Fruit fly (Drosophila melanogaster) whole organism, prepupa: Measurements from ENCODE around the gene CG12766.
A peak's percentile ranks its signal among the peaks of the same experiment; 100 is the strongest.

Experiments used
- CG10631 ChIP-seq: fragments of 200-800 bp; sonication (Bioruptor generic); optimal IDR thresholded peaks from 2 replicates; lab custom pipeline; 2016; ENCODE audit warnings: missing biosample characterization, missing genetic modification characterization
- CG10669 ChIP-seq: fragments of 200-800 bp; sonication (Bioruptor generic); optimal IDR thresholded peaks from 3 replicates; lab custom pipeline; 2018; ENCODE audit warnings: missing biosample characterization, mild to moderate bottlenecking, missing genetic modification characterization, moderate library complexity
- CG11294 ChIP-seq: fragments of 200-800 bp; sonication (Bioruptor generic); IDR thresholded peaks from 2 replicates; pipeline ENCODE4 v1.3.6; 2022; ENCODE audit warnings: missing biosample characterization, missing genetic modification characterization
- CG11762 ChIP-seq: fragments of 200-800 bp; sonication (Bioruptor generic); optimal IDR thresholded peaks from 3 replicates; lab custom pipeline; 2016; ENCODE audit warnings: missing biosample characterization, missing genetic modification characterization; ENCODE audit not compliant: insufficient read depth
- CG11902 ChIP-seq: fragments of 200-800 bp; sonication (Bioruptor generic); optimal IDR thresholded peaks from 3 replicates; lab custom pipeline; 2016; ENCODE audit warnings: missing biosample characterization, missing genetic modification characterization
- CG15336 ChIP-seq: fragments of 200-800 bp; sonication (Bioruptor generic); IDR thresholded peaks from 2 replicates; pipeline ENCODE4 v1.3.6; 2022; ENCODE audit warnings: missing biosample characterization, missing genetic modification characterization
- CG1621 ChIP-seq: fragments of 200-800 bp; sonication (Bioruptor generic); optimal IDR thresholded peaks from 3 replicates; lab custom pipeline; 2018; ENCODE audit warnings: missing biosample characterization, mild to moderate bottlenecking, missing genetic modification characterization
- CG16779 ChIP-seq: fragments of 200-800 bp; sonication (Bioruptor generic); optimal IDR thresholded peaks from 3 replicates; lab custom pipeline; 2017; ENCODE audit warnings: missing biosample characterization, mild to moderate bottlenecking, missing genetic modification characterization
- CG31627 ChIP-seq: fragments of 200-800 bp; sonication (Bioruptor generic); optimal IDR thresholded peaks from 3 replicates; lab custom pipeline; 2016; ENCODE audit warnings: missing biosample characterization, missing genetic modification characterization
- CG32006 ChIP-seq: fragments of 200-800 bp; sonication (Bioruptor generic); optimal IDR thresholded peaks from 3 replicates; lab custom pipeline; 2017; ENCODE audit warnings: missing biosample characterization, mild to moderate bottlenecking, missing genetic modification characterization
- CG6163 ChIP-seq: fragments of 200-800 bp; sonication (Bioruptor generic); IDR thresholded peaks from 3 replicates; pipeline ENCODE4 v1.3.6; 2022; ENCODE audit warnings: missing biosample characterization, missing genetic modification characterization
- CG6276 ChIP-seq: fragments of 200-800 bp; sonication (Bioruptor generic); optimal IDR thresholded peaks from 2 replicates; lab custom pipeline; 2017; ENCODE audit warnings: missing biosample characterization, mild to moderate bottlenecking, missing genetic modification characterization
- CG6792 ChIP-seq: fragments of 200-800 bp; sonication (Bioruptor generic); optimal IDR thresholded peaks from 3 replicates; lab custom pipeline; 2016; ENCODE audit warnings: missing biosample characterization, missing genetic modification characterization
- CG6808 ChIP-seq: fragments of 200-800 bp; sonication (Bioruptor generic); optimal IDR thresholded peaks from 3 replicates; lab custom pipeline; 2017; ENCODE audit warnings: missing biosample characterization, missing genetic modification characterization, mild to moderate bottlenecking, moderate library complexity, missing genetic modification reagents
- CG7368 ChIP-seq: fragments of 200-800 bp; sonication (Bioruptor generic); optimal IDR thresholded peaks from 3 replicates; lab custom pipeline; 2016; ENCODE audit warnings: missing biosample characterization, missing genetic modification characterization
- CG8119 ChIP-seq: fragments of 200-800 bp; sonication (Bioruptor generic); IDR thresholded peaks from 3 replicates; pipeline ENCODE4 v1.3.6; 2022; ENCODE audit warnings: missing biosample characterization, missing genetic modification characterization
- CG8319 ChIP-seq: fragments of 200-800 bp; sonication (Bioruptor generic); optimal IDR thresholded peaks from 3 replicates; lab custom pipeline; 2016; ENCODE audit warnings: missing biosample characterization, missing genetic modification characterization
- Eip75B ChIP-seq: fragments of 200-800 bp; sonication (Bioruptor generic); optimal IDR thresholded peaks from 3 replicates; lab custom pipeline; 2016; ENCODE audit warnings: missing biosample characterization, missing genetic modification characterization
- Eip78C ChIP-seq: fragments of 200-800 bp; sonication (Bioruptor generic); peaks from one replicate; lab custom pipeline; 2016; ENCODE audit warnings: missing biosample characterization, missing genetic modification characterization
- Eip93F ChIP-seq: fragments of 200-800 bp; sonication (Bioruptor generic); optimal IDR thresholded peaks from 2 replicates; lab custom pipeline; 2016; ENCODE audit warnings: missing biosample characterization, mild to moderate bottlenecking, missing genetic modification characterization
- Ets21C ChIP-seq: fragments of 200-800 bp; sonication (Bioruptor generic); optimal IDR thresholded peaks from 3 replicates; lab custom pipeline; 2016; ENCODE audit warnings: missing biosample characterization, missing genetic modification characterization
- Ets96B ChIP-seq: fragments of 200-800 bp; optimal IDR thresholded peaks from 2 replicates; lab custom pipeline; 2019; ENCODE audit warnings: missing biosample characterization, mild to moderate bottlenecking, missing genetic modification characterization, moderate library complexity
- Gug ChIP-seq: fragments of 200-800 bp; sonication (Bioruptor generic); IDR thresholded peaks from 2 replicates; pipeline ENCODE4 v1.3.6; 2022; ENCODE audit warnings: missing biosample characterization, missing genetic modification characterization
- Hr38 ChIP-seq: sonication (Bioruptor generic); optimal IDR thresholded peaks from 2 replicates; lab custom pipeline; 2016; ENCODE audit warnings: missing biosample characterization, missing genetic modification characterization
- Hr39 ChIP-seq: fragments of 200-800 bp; sonication (Bioruptor generic); optimal IDR thresholded peaks from 2 replicates; lab custom pipeline; 2016; ENCODE audit warnings: missing biosample characterization, missing genetic modification characterization
- Hr4 ChIP-seq: fragments of 200-800 bp; sonication (Bioruptor generic); optimal IDR thresholded peaks from 3 replicates; lab custom pipeline; 2016; ENCODE audit warnings: missing biosample characterization, missing genetic modification characterization
- OdsH ChIP-seq: fragments of 200-800 bp; sonication (Bioruptor generic); optimal IDR thresholded peaks from 3 replicates; lab custom pipeline; 2016; ENCODE audit warnings: missing biosample characterization, missing genetic modification characterization
- Smox ChIP-seq: fragments of 200-800 bp; sonication (Bioruptor generic); optimal IDR thresholded peaks from 3 replicates; lab custom pipeline; 2016; ENCODE audit warnings: missing biosample characterization, missing genetic modification characterization
- Sox102F ChIP-seq: fragments of 200-800 bp; sonication (Bioruptor generic); optimal IDR thresholded peaks from 2 replicates; lab custom pipeline; 2016; ENCODE audit warnings: missing biosample characterization, mild to moderate bottlenecking, missing genetic modification characterization
- Sox14 ChIP-seq: fragments of 200-800 bp; sonication (Bioruptor generic); optimal IDR thresholded peaks from 3 replicates; lab custom pipeline; 2016; ENCODE audit warnings: missing biosample characterization, missing genetic modification characterization
- Sox15 ChIP-seq: fragments of 200-800 bp; sonication (Bioruptor generic); optimal IDR thresholded peaks from 3 replicates; lab custom pipeline; 2016; ENCODE audit warnings: missing biosample characterization, missing genetic modification characterization
- achi ChIP-seq: fragments of 200-800 bp; sonication (Bioruptor generic); optimal IDR thresholded peaks from 3 replicates; lab custom pipeline; 2016; ENCODE audit warnings: missing biosample characterization, missing genetic modification characterization
- acj6 ChIP-seq: fragments of 200-800 bp; sonication (Bioruptor generic); optimal IDR thresholded peaks from 3 replicates; lab custom pipeline; 2016; ENCODE audit warnings: missing biosample characterization, missing genetic modification characterization
- cyc ChIP-seq: fragments of 200-800 bp; sonication (Bioruptor generic); optimal IDR thresholded peaks from 3 replicates; lab custom pipeline; 2016; ENCODE audit warnings: missing biosample characterization, missing genetic modification characterization
- eg ChIP-seq: fragments of 200-800 bp; sonication (Bioruptor generic); IDR thresholded peaks from 3 replicates; pipeline ENCODE4 v1.3.6; 2022; ENCODE audit warnings: missing biosample characterization, missing genetic modification characterization
- esn ChIP-seq: fragments of 200-800 bp; sonication (Bioruptor generic); optimal IDR thresholded peaks from 2 replicates; lab custom pipeline; 2016; ENCODE audit warnings: missing biosample characterization, mild to moderate bottlenecking, missing genetic modification characterization, moderate library complexity
- fd59A ChIP-seq: fragments of 200-800 bp; sonication (Bioruptor generic); optimal IDR thresholded peaks from 2 replicates; lab custom pipeline; 2017; ENCODE audit warnings: missing biosample characterization, mild to moderate bottlenecking, missing genetic modification characterization, missing genetic modification reagents
- fd85E ChIP-seq: fragments of 200-800 bp; sonication (Bioruptor generic); optimal IDR thresholded peaks from 3 replicates; lab custom pipeline; 2016; ENCODE audit warnings: missing biosample characterization, missing genetic modification characterization
- fkh ChIP-seq: fragments of 200-800 bp; sonication (Bioruptor generic); optimal IDR thresholded peaks from 3 replicates; lab custom pipeline; 2017; ENCODE audit warnings: missing biosample characterization, mild to moderate bottlenecking, missing genetic modification characterization, moderate library complexity
- lz ChIP-seq: fragments of 200-800 bp; sonication (Bioruptor generic); optimal IDR thresholded peaks from 3 replicates; lab custom pipeline; 2016; ENCODE audit warnings: missing biosample characterization, missing genetic modification characterization
- net ChIP-seq: fragments of 200-800 bp; sonication (Bioruptor generic); optimal IDR thresholded peaks from 3 replicates; lab custom pipeline; 2016; ENCODE audit warnings: missing biosample characterization, missing genetic modification characterization
- pdm3 ChIP-seq: fragments of 200-800 bp; sonication (Bioruptor generic); optimal IDR thresholded peaks from 3 replicates; lab custom pipeline; 2016; ENCODE audit warnings: missing biosample characterization, missing genetic modification characterization
- salr ChIP-seq, 2 experiments: fragments of 200-800 bp; sonication (Bioruptor generic); optimal IDR thresholded peaks; 3 replicates each; lab custom pipeline; 2016 to 2018; ENCODE audit warnings: missing biosample characterization in 2 of 2, missing genetic modification characterization in 2 of 2, mild to moderate bottlenecking in 1 of 2
- ss ChIP-seq, 2 experiments: fragments of 200-800 bp; sonication (Bioruptor generic); optimal IDR thresholded peaks; 2 replicates in 1 of 2; 3 replicates in 1 of 2; lab custom pipeline; 2017 to 2018; ENCODE audit warnings: mild to moderate bottlenecking in 2 of 2, missing biosample characterization in 2 of 2, missing genetic modification characterization in 2 of 2, moderate library complexity in 1 of 2
- svp ChIP-seq: fragments of 200-800 bp; sonication (Bioruptor generic); peaks from one replicate; lab custom pipeline; 2016; ENCODE audit warnings: missing biosample characterization, missing genetic modification characterization
- topi ChIP-seq: fragments of 200-800 bp; sonication (Bioruptor generic); optimal IDR thresholded peaks from 3 replicates; lab custom pipeline; 2016; ENCODE audit warnings: missing biosample characterization, missing genetic modification characterization
- vri ChIP-seq: fragments of 200-800 bp; sonication (Bioruptor generic); optimal IDR thresholded peaks from 3 replicates; lab custom pipeline; 2016; ENCODE audit warnings: missing biosample characterization, mild to moderate bottlenecking, missing genetic modification characterization

Gene CG12766

DNA sequence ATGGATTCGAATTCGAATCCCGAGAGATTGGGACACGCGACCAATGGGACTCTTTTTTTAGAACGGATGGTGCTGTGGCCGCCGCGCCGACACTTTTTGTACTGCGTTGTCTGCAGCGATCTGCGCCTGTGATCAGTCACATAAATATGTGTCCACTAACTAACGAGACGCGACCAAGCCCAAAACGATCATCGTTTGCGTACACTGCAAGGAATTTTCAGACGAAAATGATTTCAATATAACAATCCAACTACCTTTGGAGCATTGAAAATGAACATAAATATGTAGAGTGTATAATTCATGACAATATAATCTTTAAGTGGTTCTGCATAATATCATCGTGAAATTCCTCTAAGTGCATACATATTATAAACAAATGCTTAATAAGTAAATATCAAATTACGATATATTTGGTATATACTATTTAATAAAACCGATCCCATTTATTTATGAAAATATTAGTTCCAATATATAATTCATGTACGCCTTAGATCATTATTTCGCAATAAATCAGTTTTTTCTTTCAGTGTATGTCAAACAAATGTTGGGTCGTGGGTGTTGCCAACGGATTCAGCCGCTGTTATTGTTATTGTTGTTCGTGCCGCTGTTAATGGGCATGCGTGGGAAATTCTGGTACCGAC, 4.2 kb downstream of the CG12766 start, which contains the start of gene Eip63F-1 (continued):
- TF ChIP-seq fd85E (GFP tag; lab: Kevin White, UChicago) = no peak
- no peak for TF ChIP-seq acj6 (GFP tag; lab: Kevin White, UChicago)
- TF ChIP-seq CG16779 (tag; lab: Kevin White, UChicago) = no peak
- TF ChIP-seq Ets96B = no peak
- TF ChIP-seq Ets21C (GFP tag; lab: Kevin White, UChicago) = no peak
- no peak for TF ChIP-seq fkh
- peak; percentile 36 for TF ChIP-seq net (GFP tag; lab: Kevin White, UChicago)
- peak; percentile 62 for TF ChIP-seq svp
- peak; percentile 51 for TF ChIP-seq CG6276 (GFP tag; lab: Kevin White, UChicago)
- TF ChIP-seq esn (GFP tag; lab: Kevin White, UChicago) = peak; percentile 27
- no peak for TF ChIP-seq Hr38 (GFP tag; lab: Kevin White, UChicago)
- no peak for TF ChIP-seq CG11902 (GFP tag; lab: Kevin White, UChicago)
- peak; percentile 44; the same call in 1 of the 2 replicates for TF ChIP-seq Gug (GFP tag; lab: Robert Waterston, UW)

DNA sequence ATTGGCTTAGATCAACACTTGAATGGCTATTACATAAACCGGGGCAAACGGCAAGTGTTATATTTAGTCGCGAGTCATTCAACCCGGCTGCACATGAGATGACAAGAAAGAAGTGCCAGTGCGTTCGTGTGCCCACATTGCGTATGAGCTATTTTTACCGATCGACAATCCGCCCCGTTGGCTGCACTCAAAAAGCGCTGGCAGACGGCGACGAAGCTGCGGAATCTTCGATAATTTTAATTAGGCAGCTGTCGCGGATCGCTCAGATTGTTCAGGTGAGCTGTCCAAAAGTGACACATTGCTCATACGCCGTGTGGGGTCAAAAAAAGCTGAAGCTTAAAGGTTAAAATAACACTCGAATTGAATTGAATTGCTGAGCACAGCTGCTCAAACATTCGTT, 5.8 kb downstream of the CG12766 start:
- TF ChIP-seq achi = no peak
- no peak for TF ChIP-seq vri (GFP tag; lab: Kevin White, UChicago)
- 0 out of 3 replicates have a peak, but pooled peaks have one; percentile 20 for TF ChIP-seq eg (GFP tag; lab: Robert Waterston, UW)
- no peak for TF ChIP-seq CG6808
- TF ChIP-seq CG32006 (GFP tag; lab: Kevin White, UChicago) = peak; percentile 44
- TF ChIP-seq Hr39 (GFP tag; lab: Kevin White, UChicago) = no peak
- no peak for TF ChIP-seq Eip75B
- TF ChIP-seq fkh = no peak
- no peak for TF ChIP-seq CG6163
- TF ChIP-seq Hr4 (GFP tag; lab: Kevin White, UChicago) = peak; percentile 1
- no peak for TF ChIP-seq CG31627 (GFP tag; lab: Kevin White, UChicago)
- no peak for TF ChIP-seq cyc

DNA sequence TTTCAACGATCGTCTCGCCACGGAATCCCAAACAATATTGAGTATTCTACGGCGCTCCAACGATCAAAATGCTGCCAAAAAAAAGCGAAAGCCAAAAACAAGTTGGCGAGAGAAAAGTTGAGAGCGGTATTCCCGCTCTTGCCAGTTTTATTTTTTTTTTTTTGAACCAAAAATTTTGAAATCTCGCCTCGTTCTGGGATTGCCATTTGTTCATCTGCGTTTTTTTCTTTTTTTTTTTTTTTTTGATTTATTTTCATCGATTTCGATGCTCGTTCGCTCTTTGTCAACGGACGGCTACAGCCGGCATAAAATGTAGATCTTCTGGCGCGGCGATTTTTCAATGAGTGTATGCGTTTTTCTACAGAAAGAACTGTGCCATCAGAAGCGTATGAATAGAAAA, 6.3 kb downstream of the CG12766 start:
- TF ChIP-seq Ets21C (GFP tag; lab: Kevin White, UChicago) = no peak
- TF ChIP-seq CG6792 (GFP tag; lab: Kevin White, UChicago) = no peak
- TF ChIP-seq CG11294 (GFP tag; lab: Robert Waterston, UW) = no peak
- TF ChIP-seq CG6163 = peak; percentile 69
- TF ChIP-seq pdm3 (GFP tag; lab: Kevin White, UChicago) = no peak
- TF ChIP-seq svp = no peak
- no peak for TF ChIP-seq Smox (GFP tag; lab: Kevin White, UChicago)
- no peak for TF ChIP-seq acj6 (GFP tag; lab: Kevin White, UChicago)
- peak; percentile 74 for TF ChIP-seq CG8119
- peak; percentile 86 for TF ChIP-seq eg (GFP tag; lab: Robert Waterston, UW)
- no peak for TF ChIP-seq Sox15 (GFP tag; lab: Kevin White, UChicago)
- peak; percentile 75 for TF ChIP-seq CG15336 (GFP tag; lab: Robert Waterston, UW)
- no peak for TF ChIP-seq salr (GFP tag; optimal IDR thresholded peaks at IDR 0.05; lab: Kevin White, UChicago)
- no peak for TF ChIP-seq CG7368
- TF ChIP-seq topi = no peak
- no peak for TF ChIP-seq OdsH
- TF ChIP-seq Hr39 (GFP tag; lab: Kevin White, UChicago) = no peak
- TF ChIP-seq Hr4 (GFP tag; lab: Kevin White, UChicago) = no peak
- no peak for TF ChIP-seq CG11762 (GFP tag; lab: Kevin White, UChicago)
- TF ChIP-seq net (GFP tag; lab: Kevin White, UChicago) = no peak
- no peak for TF ChIP-seq CG8319
- TF ChIP-seq ss (GFP tag; optimal IDR thresholded peaks at IDR 0.05; lab: Kevin White, UChicago) = no peak
- no peak for TF ChIP-seq CG16779 (tag; lab: Kevin White, UChicago)
- no peak for TF ChIP-seq Sox14 (GFP tag; lab: Kevin White, UChicago)
- TF ChIP-seq CG10669 (GFP tag; lab: Kevin White, UChicago) = no peak
- TF ChIP-seq Sox102F (GFP tag; lab: Kevin White, UChicago) = no peak
- no peak for TF ChIP-seq fd85E (GFP tag; lab: Kevin White, UChicago)
- TF ChIP-seq CG1621 (tag; lab: Kevin White, UChicago) = no peak
- TF ChIP-seq Eip78C (GFP tag; lab: Kevin White, UChicago) = peak; percentile 38
- no peak for TF ChIP-seq CG10631 (GFP tag; lab: Kevin White, UChicago)
- no peak for TF ChIP-seq Eip75B
- no peak for TF ChIP-seq lz (GFP tag; lab: Kevin White, UChicago)
- TF ChIP-seq Eip93F = peak; percentile 38
- no peak for TF ChIP-seq fd59A (GFP tag; lab: Kevin White, UChicago)
- no peak for TF ChIP-seq CG6808
